Worm (Caenorhabditis elegans): Measurements from ENCODE around the gene W06G6.11.

The W06G6.11 gene

ce11 chrV:16640366-16640765 lies 8.7 kb downstream of the W06G6.11 start (continued):
- no peak for TF ChIP-seq attf-3 (GFP tag; conservative IDR thresholded peaks at IDR 0.05)
- TF ChIP-seq hmg-20 (GFP tag; IDR thresholded peaks at IDR 0.05), result no peak
- TF ChIP-seq F37B4.10 (GFP tag; IDR thresholded peaks at IDR 0.05), result no peak
- no peak for TF ChIP-seq lin-40 (tag; optimal IDR thresholded peaks at IDR 0.05)
- TF ChIP-seq hlh-26 (GFP tag; conservative IDR thresholded peaks at IDR 0.05), result no peak
- TF ChIP-seq athp-1 (tag; optimal IDR thresholded peaks at IDR 0.05), result peak; percentile 7
- TF ChIP-seq ztf-22 (GFP tag; optimal IDR thresholded peaks at IDR 0.05), result no peak
- TF ChIP-seq B0019.2 (GFP tag; conservative IDR thresholded peaks at IDR 0.05), result no peak
- TF ChIP-seq nhr-27 (tag; optimal IDR thresholded peaks at IDR 0.05), result no peak
- no peak for TF ChIP-seq tlf-1 (GFP tag; optimal IDR thresholded peaks at IDR 0.05)
- no peak for TF ChIP-seq let-526 (GFP tag; IDR thresholded peaks at IDR 0.05)
- no peak for TF ChIP-seq sea-2 (GFP tag; IDR thresholded peaks at IDR 0.05)
- TF ChIP-seq pha-4 (tag; optimal IDR thresholded peaks at IDR 0.05), result no peak
- peak in 1 of 2 experiments; percentile 31 for TF ChIP-seq rec-8 (tag; optimal IDR thresholded peaks at IDR 0.05)
- TF ChIP-seq fkh-3 (tag; optimal IDR thresholded peaks at IDR 0.05), result no peak
- TF ChIP-seq bed-1 (GFP tag; IDR thresholded peaks at IDR 0.05), result no peak
- TF ChIP-seq ztf-6 (GFP tag; IDR thresholded peaks at IDR 0.05), result no peak
- TF ChIP-seq mxl-1 (tag; optimal IDR thresholded peaks at IDR 0.05), result peak; percentile 25
- TF ChIP-seq him-1 (tag; optimal IDR thresholded peaks at IDR 0.05), result peak; percentile 71
- TF ChIP-seq dpff-1 (tag; optimal IDR thresholded peaks at IDR 0.05), result no peak
- TF ChIP-seq F23B12.7 (tag; optimal IDR thresholded peaks at IDR 0.05; ENCODE audit: insufficient read depth), result no peak
- TF ChIP-seq ceh-79 (tag; optimal IDR thresholded peaks at IDR 0.05), result no peak
- TF ChIP-seq hsf-1 (GFP tag; IDR thresholded peaks at IDR 0.05), result 0 out of 2 replicates have a peak, but pooled peaks have one; percentile 42
- no peak for TF ChIP-seq mes-4 (tag; optimal IDR thresholded peaks at IDR 0.05)
- TF ChIP-seq sptf-2 (GFP tag; optimal IDR thresholded peaks at IDR 0.05), result no peak
- no peak for TF ChIP-seq nfya-2 (GFP tag; IDR thresholded peaks at IDR 0.05)
- TF ChIP-seq hrde-1 (tag; optimal IDR thresholded peaks at IDR 0.05; ENCODE audit: borderline replicate concordance), result peak; percentile 22
- TF ChIP-seq repo-1 (tag; optimal IDR thresholded peaks at IDR 0.05), result no peak
- no peak for TF ChIP-seq Y79H2A.3 (GFP tag; conservative IDR thresholded peaks at IDR 0.05)
- TF ChIP-seq hmg-1.2 (GFP tag; IDR thresholded peaks at IDR 0.05), result peak; percentile 59
- no peak for TF ChIP-seq rcor-1 (GFP tag; IDR thresholded peaks at IDR 0.05)
- no peak for TF ChIP-seq F10E7.11 (tag; optimal IDR thresholded peaks at IDR 0.05)
- TF ChIP-seq egl-18 (GFP tag; IDR thresholded peaks at IDR 0.05), result no peak
- TF ChIP-seq hlh-12 (tag; optimal IDR thresholded peaks at IDR 0.05), result no peak
- TF ChIP-seq Y53G8AR.9 (GFP tag; conservative IDR thresholded peaks at IDR 0.05), result no peak
- no peak for TF ChIP-seq xnd-1 (tag; optimal IDR thresholded peaks at IDR 0.05)
- TF ChIP-seq K12H6.12 (tag; optimal IDR thresholded peaks at IDR 0.05), result no peak
- peak; percentile 46 for TF ChIP-seq ztf-18 (tag; optimal IDR thresholded peaks at IDR 0.05)
- no peak for TF ChIP-seq gei-17 (GFP tag; optimal IDR thresholded peaks at IDR 0.05)
- no peak for TF ChIP-seq egl-44 (GFP tag; IDR thresholded peaks at IDR 0.05)
- no peak for TF ChIP-seq C17E4.6 (GFP tag; IDR thresholded peaks at IDR 0.05)
- TF ChIP-seq nfyb-1 (GFP tag; IDR thresholded peaks at IDR 0.05), result peak; percentile 70
- TF ChIP-seq Y56A3A.18 (GFP tag; IDR thresholded peaks at IDR 0.05), result 0 out of 2 replicates have a peak, but pooled peaks have one; percentile 53
- peak; percentile 16 for TF ChIP-seq lin-54 (GFP tag; optimal IDR thresholded peaks at IDR 0.05)
- TF ChIP-seq mcd-1 (GFP tag; IDR thresholded peaks at IDR 0.05), result 0 out of 2 replicates have a peak, but pooled peaks have one; percentile 15
- TF ChIP-seq Y95B8A.8 (GFP tag; IDR thresholded peaks at IDR 0.05), result no peak
- TF ChIP-seq unc-130 (GFP tag; optimal IDR thresholded peaks at IDR 0.05), result no peak
- TF ChIP-seq nhr-179 (tag; optimal IDR thresholded peaks at IDR 0.05), result no peak
- TF ChIP-seq F57A8.1 (GFP tag; optimal IDR thresholded peaks at IDR 0.05), result no peak
- TF ChIP-seq attf-5 (GFP tag; optimal IDR thresholded peaks at IDR 0.05), result no peak
